Worm (Caenorhabditis elegans) whole organism, L1 larva: Measurements from ENCODE around the gene srx-119.

Experiments used
- C34B4.2 ChIP-seq: sonication (generic microtip); optimal IDR thresholded peaks from 2 replicates; lab custom pipeline; 2017; ENCODE audit warnings: mild to moderate bottlenecking, missing genetic modification characterization, missing compliant biosample characterization
- fos-1 ChIP-seq: fragments of 150-350 bp; optimal IDR thresholded peaks from 2 replicates; lab custom pipeline; 2014; ENCODE audit warnings: missing biosample characterization, missing genetic modification characterization
- lin-39 ChIP-seq: fragments of 150-350 bp; optimal IDR thresholded peaks from 2 replicates; lab custom pipeline; 2014; ENCODE audit warnings: missing biosample characterization, missing genetic modification reagents, missing genetic modification characterization
- mdl-1 ChIP-seq, 2 experiments: fragments of 150-350 bp; optimal IDR thresholded peaks; 2 replicates each; lab custom pipeline; 2014 to 2017; ENCODE audit warnings: missing biosample characterization in 2 of 2, missing genetic modification characterization in 2 of 2, inconsistent platforms in 1 of 2
- nhr-11 ChIP-seq: fragments of 150-350 bp; optimal IDR thresholded peaks from 2 replicates; lab custom pipeline; 2014; ENCODE audit warnings: missing biosample characterization, missing genetic modification characterization
- nhr-12 ChIP-seq: sonication (generic microtip); optimal IDR thresholded peaks from 2 replicates; lab custom pipeline; 2017; ENCODE audit warnings: missing biosample characterization, missing genetic modification characterization
- nhr-47 ChIP-seq: sonication (generic microtip); optimal IDR thresholded peaks from 2 replicates; lab custom pipeline; 2016; ENCODE audit warnings: mild to moderate bottlenecking, missing genetic modification characterization, moderate library complexity, missing compliant biosample characterization
- snpc-4 ChIP-seq: fragments of 150-350 bp; optimal IDR thresholded peaks from 2 replicates; lab custom pipeline; 2014; ENCODE audit warnings: missing biosample characterization, missing genetic modification characterization
- sup-37 ChIP-seq: fragments of 200-800 bp; sonication (Bioruptor generic); optimal IDR thresholded peaks from 2 replicates; lab custom pipeline; 2018; ENCODE audit warnings: mild to moderate bottlenecking, missing genetic modification characterization, missing compliant biosample characterization
- ztf-11 ChIP-seq, 2 experiments: sonication (generic microtip); optimal IDR thresholded peaks; 2 replicates each; lab custom pipeline; 2016 to 2017; ENCODE audit warnings: missing genetic modification characterization in 2 of 2, missing biosample characterization in 1 of 2, missing compliant biosample characterization in 1 of 2

- TF ChIP-seq fos-1 (tag; lab: Kevin White, UChicago) (no peak), C34B4.2 (tag; lab: Kevin White, UChicago) (no peak), lin-39 (tag; lab: Kevin White, UChicago) (no peak), snpc-4 (no peak), nhr-11 (tag; lab: Kevin White, UChicago) (no peak), nhr-12 (no peak), nhr-47 (no peak), ztf-11 (tag; optimal IDR thresholded peaks at IDR 0.05; lab: Kevin White, UChicago) (no peak), sup-37 (GFP tag; lab: Kevin White, UChicago) (no peak), mdl-1 (tag; optimal IDR thresholded peaks at IDR 0.05; lab: Kevin White, UChicago) (no peak)
Observed at ce11 chrII:12570523-12570922, 42.5 kb downstream of the srx-119 start, which contains the start of gene Y38E10A.1.
